Worm (Caenorhabditis elegans) whole organism, L3 larva: ENCODE results near the gene F42C5.3.

ENCODE experiments used
- R02D3.7 ChIP-seq: fragments of 150-350 bp; optimal IDR thresholded peaks from 2 replicates; lab custom pipeline; 2014; ENCODE audit warnings: missing biosample characterization, missing genetic modification characterization
- ZK546.5 ChIP-seq: sonication (generic microtip); optimal IDR thresholded peaks from 2 replicates; lab custom pipeline; 2017; ENCODE audit warnings: missing biosample characterization, missing genetic modification characterization
- aly-2 ChIP-seq: fragments of 150-350 bp; optimal IDR thresholded peaks from 2 replicates; lab custom pipeline; 2014; ENCODE audit warnings: missing biosample characterization, missing genetic modification characterization
- ceh-82 ChIP-seq: fragments of 150-350 bp; optimal IDR thresholded peaks from 2 replicates; lab custom pipeline; 2014; ENCODE audit warnings: missing biosample characterization, missing genetic modification characterization
- elt-3 ChIP-seq, 3 experiments: fragments of 150-350 bp in 1 of 3; sonication (generic microtip) in 2 of 3; optimal IDR thresholded peaks; 2 replicates in 2 of 3; 4 replicates in 1 of 3; lab custom pipeline; 2014 to 2017; ENCODE audit warnings: missing biosample characterization in 3 of 3, missing genetic modification characterization in 3 of 3
- lin-39 ChIP-seq: fragments of 150-350 bp; optimal IDR thresholded peaks from 2 replicates; lab custom pipeline; 2018; ENCODE audit warnings: missing biosample characterization, missing genetic modification reagents, missing genetic modification characterization
- nfya-1 ChIP-seq: sonication (generic microtip); optimal IDR thresholded peaks from 2 replicates; lab custom pipeline; 2017; ENCODE audit warnings: missing genetic modification characterization, mild to moderate bottlenecking, missing compliant biosample characterization, antibody characterized with exemption, moderate library complexity; ENCODE audit not compliant: insufficient read depth
- nhr-28 ChIP-seq: fragments of 150-350 bp; optimal IDR thresholded peaks from 2 replicates; lab custom pipeline; 2014; ENCODE audit warnings: missing biosample characterization, missing genetic modification characterization
- snpc-4 ChIP-seq: fragments of 150-350 bp; optimal IDR thresholded peaks from 2 replicates; lab custom pipeline; 2014; ENCODE audit warnings: missing biosample characterization, missing genetic modification characterization
- tbx-2 ChIP-seq: sonication (generic microtip); optimal IDR thresholded peaks from 2 replicates; lab custom pipeline; 2016; ENCODE audit warnings: mild to moderate bottlenecking, missing genetic modification characterization, missing compliant biosample characterization
- unc-39 ChIP-seq: sonication (generic microtip); optimal IDR thresholded peaks from 4 replicates; lab custom pipeline; 2017; ENCODE audit warnings: missing biosample characterization, missing genetic modification characterization

- TF ChIP-seq nfya-1 (no peak), unc-39 (no peak), R02D3.7 (tag; lab: Kevin White, UChicago) (no peak), elt-3 (tag; optimal IDR thresholded peaks at IDR 0.05; lab: Kevin White, UChicago) (no peak), ceh-82 (tag; lab: Kevin White, UChicago) (no peak), ZK546.5 (no peak), aly-2 (tag; lab: Kevin White, UChicago) (no peak), lin-39 (tag; lab: Kevin White, UChicago) (no peak), tbx-2 (tag; lab: Kevin White, UChicago) (no peak), snpc-4 (tag; lab: Kevin White, UChicago) (no peak), nhr-28 (tag; lab: Kevin White, UChicago) (no peak)
Observed at ce11 chrIV:7301481-7301880, 14.1 kb upstream of the F42C5.3 start.
